Fruit fly (Drosophila melanogaster) whole organism, embryonic: ENCODE results near the gene Dus3.

Experiments used
- ATbp ChIP-seq: fragments of 200-800 bp; sonication (Bioruptor generic); optimal IDR thresholded peaks from 2 replicates; lab custom pipeline; 2017; ENCODE audit warnings: missing biosample characterization, mild to moderate bottlenecking, missing genetic modification characterization, missing genetic modification reagents
- BEAF-32 ChIP-seq: fragments of 200-800 bp; sonication (Bioruptor generic); optimal IDR thresholded peaks from 3 replicates; lab custom pipeline; 2017; ENCODE audit warnings: missing biosample characterization, missing genetic modification characterization, mild to moderate bottlenecking, moderate library complexity, missing genetic modification reagents
- CG10274 ChIP-seq: fragments of 200-800 bp; sonication (Bioruptor generic); optimal IDR thresholded peaks from 3 replicates; lab custom pipeline; 2017; ENCODE audit warnings: missing biosample characterization, mild to moderate bottlenecking, missing genetic modification characterization
- CG10979 ChIP-seq: fragments of 200-800 bp; sonication (Bioruptor generic); optimal IDR thresholded peaks from 2 replicates; lab custom pipeline; 2018; ENCODE audit warnings: missing biosample characterization, mild to moderate bottlenecking, missing genetic modification characterization, moderate library complexity
- CG11560 ChIP-seq: fragments of 200-800 bp; sonication (Bioruptor generic); IDR thresholded peaks from 3 replicates; pipeline ENCODE4 v1.3.6; 2022; ENCODE audit warnings: missing biosample characterization, missing genetic modification characterization
- CG1233 ChIP-seq: fragments of 200-800 bp; sonication (Bioruptor generic); optimal IDR thresholded peaks from 4 replicates; lab custom pipeline; 2018; ENCODE audit warnings: missing biosample characterization, mild to moderate bottlenecking, missing genetic modification characterization
- CG14014 ChIP-seq: fragments of 200-800 bp; sonication (Bioruptor generic); IDR thresholded peaks from 2 replicates; pipeline ENCODE4 v1.3.6; 2022; ENCODE audit warnings: missing biosample characterization, missing genetic modification characterization
- CG14441 ChIP-seq: fragments of 200-800 bp; sonication (Bioruptor generic); IDR thresholded peaks from 2 replicates; pipeline ENCODE4 v1.3.6; 2022; ENCODE audit warnings: missing biosample characterization, missing genetic modification characterization
- CG14965 ChIP-seq: fragments of 200-800 bp; sonication (Bioruptor generic); optimal IDR thresholded peaks from 2 replicates; lab custom pipeline; 2016; ENCODE audit warnings: missing biosample characterization, missing genetic modification characterization, borderline replicate concordance
- CG1529 ChIP-seq: fragments of 200-800 bp; sonication (Bioruptor generic); optimal IDR thresholded peaks from 3 replicates; lab custom pipeline; 2018; ENCODE audit warnings: missing biosample characterization, missing genetic modification characterization
- CG2712 ChIP-seq: fragments of 200-800 bp; optimal IDR thresholded peaks from 3 replicates; lab custom pipeline; 2019; ENCODE audit warnings: missing biosample characterization, mild to moderate bottlenecking, missing genetic modification characterization, moderate library complexity
- CG31441 ChIP-seq: fragments of 200-800 bp; sonication (Bioruptor generic); IDR thresholded peaks from 2 replicates; pipeline ENCODE4 v1.3.6; 2022; ENCODE audit warnings: missing biosample characterization, missing genetic modification characterization
- CG32772 ChIP-seq: fragments of 200-800 bp; sonication (Bioruptor generic); IDR thresholded peaks from 2 replicates; pipeline ENCODE4 v1.3.6; 2022; ENCODE audit warnings: missing biosample characterization, missing genetic modification characterization
- CG34376 ChIP-seq: fragments of 200-800 bp; sonication (Bioruptor generic); optimal IDR thresholded peaks from 2 replicates; lab custom pipeline; 2018; ENCODE audit warnings: missing biosample characterization, mild to moderate bottlenecking, missing genetic modification characterization
- CG6272 ChIP-seq: fragments of 200-800 bp; sonication (Bioruptor generic); IDR thresholded peaks from 2 replicates; pipeline ENCODE4 v1.3.6; 2022; ENCODE audit warnings: missing biosample characterization, missing genetic modification characterization
- CG6654 ChIP-seq: fragments of 200-800 bp; sonication (Bioruptor generic); optimal IDR thresholded peaks from 2 replicates; lab custom pipeline; 2017; ENCODE audit warnings: missing biosample characterization, mild to moderate bottlenecking, missing genetic modification characterization
- CG9609 ChIP-seq: fragments of 200-800 bp; sonication (Bioruptor generic); optimal IDR thresholded peaks from 3 replicates; lab custom pipeline; 2016; ENCODE audit warnings: missing biosample characterization, missing genetic modification characterization
- D19A ChIP-seq: fragments of 200-800 bp; optimal IDR thresholded peaks from 3 replicates; lab custom pipeline; 2019; ENCODE audit warnings: missing biosample characterization, mild to moderate bottlenecking, missing genetic modification characterization, moderate library complexity
- Dfd ChIP-seq, 2 experiments: fragments of >200 bp; optimal IDR thresholded peaks; 2 replicates each; lab custom pipeline; 2017; ENCODE audit warnings: missing biosample characterization in 2 of 2, missing genetic modification characterization in 2 of 2
- Dip2 ChIP-seq: fragments of 200-800 bp; sonication (Bioruptor generic); IDR thresholded peaks from 2 replicates; pipeline ENCODE4 v1.3.6; 2022; ENCODE audit warnings: missing biosample characterization, missing genetic modification characterization
- E2f2 ChIP-seq: fragments of 200-800 bp; sonication (Bioruptor generic); IDR thresholded peaks from 2 replicates; pipeline ENCODE4 v1.3.6; 2022; ENCODE audit warnings: missing biosample characterization, missing genetic modification characterization
- H2.0 ChIP-seq: fragments of 200-800 bp; sonication (Bioruptor generic); IDR thresholded peaks from 2 replicates; pipeline ENCODE4 v1.3.6; 2022; ENCODE audit warnings: missing biosample characterization, missing genetic modification characterization
- HmgZ ChIP-seq: fragments of 200-800 bp; sonication (Bioruptor generic); optimal IDR thresholded peaks from 2 replicates; lab custom pipeline; 2018; ENCODE audit warnings: missing biosample characterization, mild to moderate bottlenecking, missing genetic modification characterization
- Lhr ChIP-seq: fragments of 200-800 bp; sonication (Bioruptor generic); optimal IDR thresholded peaks from 3 replicates; lab custom pipeline; 2017; ENCODE audit warnings: mild to moderate bottlenecking, missing biosample characterization, missing genetic modification reagents, missing genetic modification characterization
- Lpt ChIP-seq: fragments of >200 bp; optimal IDR thresholded peaks from 2 replicates; lab custom pipeline; 2018; ENCODE audit warnings: missing biosample characterization, missing genetic modification characterization
- Mad ChIP-seq: fragments of 200-800 bp; sonication (Bioruptor generic); optimal IDR thresholded peaks from 2 replicates; lab custom pipeline; 2016; ENCODE audit warnings: missing biosample characterization, missing genetic modification characterization
- Meics ChIP-seq: fragments of 200-800 bp; sonication (Bioruptor generic); optimal IDR thresholded peaks from 2 replicates; lab custom pipeline; 2017; ENCODE audit warnings: missing biosample characterization, mild to moderate bottlenecking, missing genetic modification characterization
- Opbp ChIP-seq: fragments of 200-800 bp; sonication (Bioruptor generic); IDR thresholded peaks from 3 replicates; pipeline ENCODE4 v1.3.6; 2022; ENCODE audit warnings: missing biosample characterization, missing genetic modification characterization; ENCODE audit not compliant: partially characterized antibody
- PHDP ChIP-seq: fragments of 200-800 bp; sonication (Bioruptor generic); optimal IDR thresholded peaks from 3 replicates; lab custom pipeline; 2018; ENCODE audit warnings: missing biosample characterization, mild to moderate bottlenecking, missing genetic modification characterization, moderate library complexity
- Spps ChIP-seq: fragments of 200-800 bp; sonication (Bioruptor generic); optimal IDR thresholded peaks from 2 replicates; lab custom pipeline; 2018; ENCODE audit warnings: missing biosample characterization, mild to moderate bottlenecking, missing genetic modification characterization
- az2 ChIP-seq: fragments of 200-800 bp; sonication (Bioruptor generic); optimal IDR thresholded peaks from 3 replicates; lab custom pipeline; 2016; ENCODE audit warnings: missing biosample characterization, missing genetic modification characterization
- bigmax ChIP-seq: fragments of 200-800 bp; sonication (Bioruptor generic); optimal IDR thresholded peaks from 2 replicates; lab custom pipeline; 2018; ENCODE audit warnings: missing biosample characterization, mild to moderate bottlenecking, missing genetic modification characterization
- bowl ChIP-seq: fragments of 200-800 bp; sonication (Bioruptor generic); IDR thresholded peaks from 2 replicates; pipeline ENCODE4 v1.3.6; 2022; ENCODE audit warnings: missing biosample characterization, missing genetic modification characterization
- chm ChIP-seq: fragments of 200-800 bp; sonication (Bioruptor generic); IDR thresholded peaks from 2 replicates; pipeline ENCODE4 v1.3.6; 2022; ENCODE audit warnings: missing biosample characterization, missing genetic modification characterization
- dmrt99B ChIP-seq: fragments of 200-800 bp; sonication (Bioruptor generic); optimal IDR thresholded peaks from 2 replicates; lab custom pipeline; 2018; ENCODE audit warnings: missing biosample characterization, mild to moderate bottlenecking, missing genetic modification characterization, moderate library complexity
- exex ChIP-seq: fragments of 200-800 bp; sonication (Bioruptor generic); optimal IDR thresholded peaks from 4 replicates; lab custom pipeline; 2018; ENCODE audit warnings: missing biosample characterization, mild to moderate bottlenecking, missing genetic modification characterization, moderate library complexity
- gfzf ChIP-seq: fragments of 200-800 bp; sonication (Bioruptor generic); optimal IDR thresholded peaks from 2 replicates; lab custom pipeline; 2016; ENCODE audit warnings: missing biosample characterization, mild to moderate bottlenecking, missing genetic modification characterization, moderate library complexity
- grn ChIP-seq: fragments of 200-800 bp; sonication (Bioruptor generic); optimal IDR thresholded peaks from 3 replicates; lab custom pipeline; 2017; ENCODE audit warnings: missing biosample characterization, missing genetic modification characterization
- gt ChIP-seq: fragments of 200-800 bp; sonication (Bioruptor generic); IDR thresholded peaks from 2 replicates; pipeline ENCODE4 v1.3.6; 2022; ENCODE audit warnings: missing biosample characterization, missing genetic modification characterization
- jigr1 ChIP-seq: fragments of 200-800 bp; sonication (Bioruptor generic); IDR thresholded peaks from 3 replicates; pipeline ENCODE4 v1.3.6; 2022; ENCODE audit warnings: missing biosample characterization, missing genetic modification characterization
- lmd ChIP-seq: fragments of 200-800 bp; sonication (Bioruptor generic); IDR thresholded peaks from 2 replicates; pipeline ENCODE4 v1.3.6; 2022; ENCODE audit warnings: missing biosample characterization, missing genetic modification characterization
- mam ChIP-seq: fragments of 200-800 bp; sonication (Bioruptor generic); optimal IDR thresholded peaks from 3 replicates; lab custom pipeline; 2016; ENCODE audit warnings: missing biosample characterization, missing genetic modification characterization
- mirr ChIP-seq: fragments of 200-800 bp; sonication (Bioruptor generic); optimal IDR thresholded peaks from 3 replicates; lab custom pipeline; 2018; ENCODE audit warnings: missing biosample characterization, mild to moderate bottlenecking, missing genetic modification characterization
- onecut ChIP-seq: fragments of 200-800 bp; sonication (Bioruptor generic); IDR thresholded peaks from 2 replicates; pipeline ENCODE4 v1.3.6; 2022; ENCODE audit warnings: missing biosample characterization, missing genetic modification characterization
- sd ChIP-seq: fragments of 200-800 bp; sonication (Bioruptor generic); optimal IDR thresholded peaks from 3 replicates; lab custom pipeline; 2018; ENCODE audit warnings: missing biosample characterization, mild to moderate bottlenecking, missing genetic modification characterization, moderate library complexity
- shn ChIP-seq: fragments of 200-800 bp; sonication (Bioruptor generic); optimal IDR thresholded peaks from 3 replicates; lab custom pipeline; 2016; ENCODE audit warnings: missing biosample characterization, missing genetic modification characterization
- so ChIP-seq: fragments of 200-800 bp; sonication (Bioruptor generic); IDR thresholded peaks from 3 replicates; pipeline ENCODE4 v1.3.6; 2022; ENCODE audit warnings: missing biosample characterization, missing genetic modification characterization
- trh ChIP-seq: fragments of 200-800 bp; sonication (Bioruptor generic); optimal IDR thresholded peaks from 2 replicates; lab custom pipeline; 2016; ENCODE audit warnings: missing biosample characterization, missing genetic modification characterization
- usp ChIP-seq: fragments of >200 bp; optimal IDR thresholded peaks from 2 replicates; lab custom pipeline; 2017; ENCODE audit warnings: missing biosample characterization, missing genetic modification characterization
- vnd ChIP-seq: fragments of 200-800 bp; sonication (Bioruptor generic); IDR thresholded peaks from 3 replicates; pipeline ENCODE4 v1.3.6; 2022; ENCODE audit warnings: missing biosample characterization, missing genetic modification characterization; ENCODE audit not compliant: partially characterized antibody

Gene Dus3

DNA sequence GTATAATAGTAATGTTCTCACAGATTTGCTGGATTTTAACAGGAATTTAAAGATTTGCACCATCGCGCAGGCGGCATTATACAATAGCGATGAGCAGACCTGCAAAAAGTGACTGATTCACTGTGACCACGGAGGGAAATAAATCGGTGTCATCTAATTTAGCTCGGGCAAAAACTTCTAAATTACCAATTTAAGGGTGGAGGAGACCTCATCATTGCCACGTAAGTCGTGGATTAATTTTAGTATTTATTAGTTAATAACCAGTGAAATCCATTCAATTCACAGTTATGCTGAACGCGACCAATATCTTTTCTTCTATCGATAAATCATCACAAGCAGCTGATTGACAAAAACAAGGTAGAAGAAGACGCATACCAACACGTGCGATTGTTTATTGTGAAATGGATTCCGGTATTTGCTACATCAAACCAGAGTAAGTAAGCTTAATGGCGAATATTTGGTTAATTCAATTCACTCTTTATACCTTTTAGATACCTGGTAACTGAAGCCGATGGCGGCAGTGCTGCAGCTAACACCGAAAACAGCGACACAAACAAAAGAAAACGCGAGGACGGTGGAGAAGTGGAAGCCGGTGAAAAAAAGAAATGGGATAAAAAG is at the start of gene Dus3, which contains the start of gene CG10628 (continued):
- TF ChIP-seq bowl (GFP tag; lab: Robert Waterston, UW) (peak; percentile 66; the same call in 1 of the 2 replicates), CG10979 (peak; percentile 86), CG1529 (GFP tag; lab: Kevin White, UChicago) (peak; percentile 62), az2 (GFP tag; lab: Kevin White, UChicago) (peak; percentile 90), CG1233 (GFP tag; lab: Kevin White, UChicago) (peak; percentile 90), mam (GFP tag; lab: Kevin White, UChicago) (peak; percentile 96), CG11560 (peak; percentile 72; the same call in 2 of the 3 replicates), jigr1 (peak; percentile 78), mirr (GFP tag; lab: Kevin White, UChicago) (peak; percentile 75), Dfd (GFP tag; optimal IDR thresholded peaks at IDR 0.05; lab: Kevin White, UChicago) (no peak), bigmax (GFP tag; lab: Kevin White, UChicago) (peak; percentile 34), PHDP (tag; lab: Kevin White, UChicago) (peak; percentile 90), trh (peak; percentile 70), Spps (tag; lab: Kevin White, UChicago) (peak; percentile 69), grn (GFP tag; lab: Kevin White, UChicago) (no peak), BEAF-32 (GFP tag; lab: Kevin White, UChicago) (peak; percentile 77), CG14014 (GFP tag; lab: Robert Waterston, UW) (peak; percentile 91), D19A (peak; percentile 72), shn (peak; percentile 90), CG32772 (GFP tag; lab: Robert Waterston, UW) (peak; percentile 91), gfzf (GFP tag; lab: Kevin White, UChicago) (peak; percentile 17), lmd (peak; percentile 94), E2f2 (GFP tag; lab: Robert Waterston, UW) (peak; percentile 77), Opbp (GFP tag; lab: Robert Waterston, UW) (no peak; the same call in 2 of the 3 replicates), Lhr (GFP tag; lab: Kevin White, UChicago) (peak; percentile 65), CG6654 (GFP tag; lab: Kevin White, UChicago) (peak; percentile 82), usp (GFP tag; lab: Kevin White, UChicago) (no peak), Meics (peak; percentile 91), exex (peak; percentile 61), CG9609 (GFP tag; lab: Kevin White, UChicago) (peak; percentile 94), chm (GFP tag; lab: Robert Waterston, UW) (peak; percentile 87), Lpt (GFP tag; lab: Kevin White, UChicago) (no peak), dmrt99B (tag; lab: Kevin White, UChicago) (peak; percentile 88), H2.0 (GFP tag; lab: Robert Waterston, UW) (peak; percentile 90), CG34376 (peak; percentile 92), so (GFP tag; lab: Robert Waterston, UW) (peak; percentile 91), CG6272 (GFP tag; lab: Robert Waterston, UW) (peak; percentile 90), CG14965 (GFP tag; lab: Kevin White, UChicago) (peak; percentile 30), gt (GFP tag; lab: Robert Waterston, UW) (peak; percentile 76), CG31441 (peak; percentile 100), ATbp (peak; percentile 72), vnd (peak; percentile 53; the same call in 1 of the 3 replicates), CG2712 (tag; lab: Kevin White, UChicago) (peak; percentile 93), Mad (GFP tag; lab: Kevin White, UChicago) (peak; percentile 94), Dip2 (GFP tag; lab: Robert Waterston, UW) (peak; percentile 20; the same call in 1 of the 2 replicates), HmgZ (tag; lab: Kevin White, UChicago) (peak; percentile 95), sd (tag; lab: Kevin White, UChicago) (peak; percentile 97), onecut (GFP tag; lab: Robert Waterston, UW) (peak; percentile 81), CG10274 (GFP tag; lab: Kevin White, UChicago) (peak; percentile 72), CG14441 (GFP tag; lab: Robert Waterston, UW) (peak; percentile 93)
